Fruit fly (Drosophila melanogaster) whole organism, embryonic: ENCODE data around the gene Mrp5.
A peak's percentile ranks its signal among the peaks of the same experiment; 100 is the strongest.

Experiments used
- BEAF-32 ChIP-seq: fragments of 200-800 bp; sonication (Bioruptor generic); optimal IDR thresholded peaks from 3 replicates; lab custom pipeline; 2017; ENCODE audit warnings: missing biosample characterization, missing genetic modification characterization, mild to moderate bottlenecking, moderate library complexity, missing genetic modification reagents
- CG10147 ChIP-seq: fragments of 200-800 bp; sonication (Bioruptor generic); optimal IDR thresholded peaks from 2 replicates; lab custom pipeline; 2019; ENCODE audit warnings: missing biosample characterization, mild to moderate bottlenecking, missing genetic modification characterization, moderate library complexity
- CG1024 ChIP-seq: fragments of 200-800 bp; sonication (Bioruptor generic); IDR thresholded peaks from 2 replicates; pipeline ENCODE4 v1.3.6; 2022; ENCODE audit warnings: missing biosample characterization, missing genetic modification characterization
- CG10431 ChIP-seq: fragments of 200-800 bp; sonication (Bioruptor generic); optimal IDR thresholded peaks from 3 replicates; lab custom pipeline; 2018; ENCODE audit warnings: missing biosample characterization, mild to moderate bottlenecking, missing genetic modification characterization
- CG11085 ChIP-seq: fragments of 200-800 bp; sonication (Bioruptor generic); IDR thresholded peaks from 2 replicates; pipeline ENCODE4 v1.3.6; 2022; ENCODE audit warnings: missing biosample characterization, missing genetic modification characterization
- CG11560 ChIP-seq: fragments of 200-800 bp; sonication (Bioruptor generic); IDR thresholded peaks from 3 replicates; pipeline ENCODE4 v1.3.6; 2022; ENCODE audit warnings: missing biosample characterization, missing genetic modification characterization
- CG11695 ChIP-seq: fragments of 200-800 bp; sonication (Bioruptor generic); IDR thresholded peaks from 3 replicates; pipeline ENCODE4 v1.3.6; 2022; ENCODE audit warnings: missing biosample characterization, missing genetic modification characterization
- CG14667 ChIP-seq: fragments of 200-800 bp; sonication (Bioruptor generic); IDR thresholded peaks from 2 replicates; pipeline ENCODE4 v1.3.6; 2022; ENCODE audit warnings: missing biosample characterization, missing genetic modification characterization
- CG15269 ChIP-seq: fragments of 200-800 bp; sonication (Bioruptor generic); optimal IDR thresholded peaks from 2 replicates; lab custom pipeline; 2018; ENCODE audit warnings: missing biosample characterization, mild to moderate bottlenecking, missing genetic modification characterization, moderate library complexity
- CG1603 ChIP-seq: fragments of 200-800 bp; sonication (Bioruptor generic); optimal IDR thresholded peaks from 2 replicates; lab custom pipeline; 2019; ENCODE audit warnings: missing biosample characterization, mild to moderate bottlenecking, missing genetic modification characterization, moderate library complexity
- CG17802 ChIP-seq: fragments of 200-800 bp; sonication (Bioruptor generic); optimal IDR thresholded peaks from 2 replicates; lab custom pipeline; 2018; ENCODE audit warnings: missing biosample characterization, mild to moderate bottlenecking, missing genetic modification characterization, moderate library complexity
- CG18011 ChIP-seq: fragments of 200-800 bp; sonication (Bioruptor generic); optimal IDR thresholded peaks from 2 replicates; lab custom pipeline; 2017; ENCODE audit warnings: missing biosample characterization, missing genetic modification characterization, mild to moderate bottlenecking, moderate library complexity, missing genotype
- CG4707 ChIP-seq: fragments of 200-800 bp; sonication (Bioruptor generic); optimal IDR thresholded peaks from 2 replicates; lab custom pipeline; 2018; ENCODE audit warnings: missing biosample characterization, mild to moderate bottlenecking, missing genetic modification characterization, moderate library complexity
- CG4730 ChIP-seq: fragments of 200-800 bp; sonication (Bioruptor generic); IDR thresholded peaks from 2 replicates; pipeline ENCODE4 v1.3.6; 2022; ENCODE audit warnings: missing biosample characterization, missing genetic modification characterization
- CG6791 ChIP-seq: fragments of 200-800 bp; sonication (Bioruptor generic); IDR thresholded peaks from 3 replicates; pipeline ENCODE4 v1.3.6; 2022; ENCODE audit warnings: missing biosample characterization, missing genetic modification characterization; ENCODE audit not compliant: partially characterized antibody
- CG7556 ChIP-seq: fragments of 200-800 bp; sonication (Bioruptor generic); optimal IDR thresholded peaks from 2 replicates; lab custom pipeline; 2017; ENCODE audit warnings: missing biosample characterization, mild to moderate bottlenecking, missing genetic modification characterization
- Deaf1 ChIP-seq: fragments of 200-800 bp; optimal IDR thresholded peaks from 3 replicates; lab custom pipeline; 2019; ENCODE audit warnings: missing biosample characterization, mild to moderate bottlenecking, missing genetic modification characterization, moderate library complexity
- Doc3 ChIP-seq: fragments of 200-800 bp; sonication (Bioruptor generic); IDR thresholded peaks from 3 replicates; pipeline ENCODE4 v1.3.6; 2022; ENCODE audit warnings: missing biosample characterization, missing genetic modification characterization; ENCODE audit not compliant: partially characterized antibody
- Ets97D ChIP-seq: fragments of 200-800 bp; sonication (Bioruptor generic); optimal IDR thresholded peaks from 3 replicates; lab custom pipeline; 2016; ENCODE audit warnings: missing biosample characterization, missing genetic modification characterization
- Fer3 ChIP-seq: fragments of 200-800 bp; sonication (Bioruptor generic); optimal IDR thresholded peaks from 2 replicates; lab custom pipeline; 2018; ENCODE audit warnings: missing biosample characterization, mild to moderate bottlenecking, missing genetic modification characterization, moderate library complexity
- HHEX ChIP-seq: fragments of 200-800 bp; sonication (Bioruptor generic); optimal IDR thresholded peaks from 3 replicates; lab custom pipeline; 2017; ENCODE audit warnings: missing biosample characterization, mild to moderate bottlenecking, missing genetic modification characterization, missing genetic modification reagents
- Nf-YA ChIP-seq: fragments of 200-800 bp; sonication (Bioruptor generic); IDR thresholded peaks from 2 replicates; pipeline ENCODE4 v1.3.6; 2022; ENCODE audit warnings: missing biosample characterization, missing genetic modification characterization
- Sox102F ChIP-seq: fragments of 200-800 bp; sonication (Bioruptor generic); optimal IDR thresholded peaks from 2 replicates; lab custom pipeline; 2018; ENCODE audit warnings: missing biosample characterization, mild to moderate bottlenecking, missing genetic modification characterization, moderate library complexity
- Vsx1 ChIP-seq: fragments of 200-800 bp; sonication (Bioruptor generic); optimal IDR thresholded peaks from 2 replicates; lab custom pipeline; 2017; ENCODE audit warnings: missing biosample characterization, mild to moderate bottlenecking, missing genetic modification characterization, missing genetic modification reagents
- ab ChIP-seq: fragments of 200-800 bp; sonication (Bioruptor generic); optimal IDR thresholded peaks from 2 replicates; lab custom pipeline; 2016; ENCODE audit warnings: missing biosample characterization, missing genetic modification characterization
- aop ChIP-seq: fragments of 200-800 bp; sonication (Bioruptor generic); IDR thresholded peaks from 2 replicates; pipeline ENCODE4 v1.3.6; 2022; ENCODE audit warnings: missing biosample characterization, missing genetic modification characterization
- bcd ChIP-seq: fragments of 200-800 bp; sonication (Bioruptor generic); optimal IDR thresholded peaks from 2 replicates; lab custom pipeline; 2017; ENCODE audit warnings: missing biosample characterization, mild to moderate bottlenecking, missing genetic modification characterization
- bowl ChIP-seq: fragments of 200-800 bp; sonication (Bioruptor generic); IDR thresholded peaks from 2 replicates; pipeline ENCODE4 v1.3.6; 2022; ENCODE audit warnings: missing biosample characterization, missing genetic modification characterization
- btn ChIP-seq: fragments of 200-800 bp; sonication (Bioruptor generic); optimal IDR thresholded peaks from 2 replicates; lab custom pipeline; 2016; ENCODE audit warnings: missing biosample characterization, missing genetic modification characterization
- cato ChIP-seq: fragments of 200-800 bp; sonication (Bioruptor generic); optimal IDR thresholded peaks from 2 replicates; lab custom pipeline; 2016; ENCODE audit warnings: missing biosample characterization, missing genetic modification characterization, borderline replicate concordance
- chinmo ChIP-seq: fragments of 200-800 bp; sonication (Bioruptor generic); IDR thresholded peaks from 4 replicates; pipeline ENCODE4 v1.3.6; 2022; ENCODE audit warnings: missing biosample characterization, missing genetic modification characterization; ENCODE audit not compliant: partially characterized antibody
- chn ChIP-seq: fragments of 200-800 bp; sonication (Bioruptor generic); optimal IDR thresholded peaks from 2 replicates; lab custom pipeline; 2016; ENCODE audit warnings: missing biosample characterization, missing genetic modification characterization
- dysf ChIP-seq: fragments of 200-800 bp; sonication (Bioruptor generic); IDR thresholded peaks from 3 replicates; pipeline ENCODE4 v1.3.6; 2022; ENCODE audit warnings: missing biosample characterization, missing genetic modification characterization
- gfzf ChIP-seq: fragments of 200-800 bp; sonication (Bioruptor generic); optimal IDR thresholded peaks from 2 replicates; lab custom pipeline; 2016; ENCODE audit warnings: missing biosample characterization, mild to moderate bottlenecking, missing genetic modification characterization, moderate library complexity
- grn ChIP-seq: fragments of 200-800 bp; sonication (Bioruptor generic); optimal IDR thresholded peaks from 3 replicates; lab custom pipeline; 2017; ENCODE audit warnings: missing biosample characterization, missing genetic modification characterization
- h ChIP-seq: fragments of >200 bp; optimal IDR thresholded peaks from 2 replicates; lab custom pipeline; 2017
- her ChIP-seq: fragments of 200-800 bp; sonication (Bioruptor generic); optimal IDR thresholded peaks from 2 replicates; lab custom pipeline; 2016; ENCODE audit warnings: missing biosample characterization, missing genetic modification characterization
- lilli ChIP-seq: fragments of 200-800 bp; sonication (Bioruptor generic); optimal IDR thresholded peaks from 3 replicates; lab custom pipeline; 2016; ENCODE audit warnings: missing biosample characterization, missing genetic modification characterization
- nmo ChIP-seq: fragments of 200-800 bp; sonication (Bioruptor generic); optimal IDR thresholded peaks from 2 replicates; lab custom pipeline; 2018; ENCODE audit warnings: missing biosample characterization, mild to moderate bottlenecking, missing genetic modification characterization, moderate library complexity
- onecut ChIP-seq: fragments of 200-800 bp; sonication (Bioruptor generic); IDR thresholded peaks from 2 replicates; pipeline ENCODE4 v1.3.6; 2022; ENCODE audit warnings: missing biosample characterization, missing genetic modification characterization
- org-1 ChIP-seq: fragments of 200-800 bp; sonication (Bioruptor generic); optimal IDR thresholded peaks from 2 replicates; lab custom pipeline; 2017; ENCODE audit warnings: missing biosample characterization, missing genetic modification characterization
- pnt ChIP-seq: fragments of 200-800 bp; sonication (Bioruptor generic); optimal IDR thresholded peaks from 3 replicates; lab custom pipeline; 2016; ENCODE audit warnings: missing biosample characterization, missing genetic modification characterization
- repo ChIP-seq: fragments of 200-800 bp; sonication (Bioruptor generic); optimal IDR thresholded peaks from 2 replicates; lab custom pipeline; 2016; ENCODE audit warnings: missing biosample characterization, missing genetic modification characterization
- sens-2 ChIP-seq: fragments of 200-800 bp; sonication (Bioruptor generic); IDR thresholded peaks from 2 replicates; pipeline ENCODE4 v1.3.6; 2022; ENCODE audit warnings: missing biosample characterization, missing genetic modification characterization
- seq ChIP-seq: fragments of 200-800 bp; sonication (Bioruptor generic); IDR thresholded peaks from 2 replicates; pipeline ENCODE4 v1.3.6; 2022; ENCODE audit warnings: missing biosample characterization, missing genetic modification characterization
- slou ChIP-seq: fragments of 200-800 bp; sonication (Bioruptor generic); optimal IDR thresholded peaks from 3 replicates; lab custom pipeline; 2016; ENCODE audit warnings: missing biosample characterization, missing genetic modification characterization
- sug ChIP-seq: fragments of 200-800 bp; optimal IDR thresholded peaks from 2 replicates; lab custom pipeline; 2019; ENCODE audit warnings: missing biosample characterization, mild to moderate bottlenecking, missing genetic modification characterization, moderate library complexity
- tgo ChIP-seq: fragments of 200-800 bp; sonication (Bioruptor generic); IDR thresholded peaks from 3 replicates; pipeline ENCODE4 v1.3.6; 2022; ENCODE audit warnings: missing biosample characterization, missing genetic modification characterization
- tna ChIP-seq: fragments of 200-800 bp; sonication (Bioruptor generic); IDR thresholded peaks from 2 replicates; pipeline ENCODE4 v1.3.6; 2022; ENCODE audit warnings: missing biosample characterization, missing genetic modification characterization; ENCODE audit not compliant: partially characterized antibody
- vfl ChIP-seq: fragments of 200-800 bp; sonication (Bioruptor generic); optimal IDR thresholded peaks from 2 replicates; lab custom pipeline; 2016; ENCODE audit warnings: missing biosample characterization, missing genetic modification characterization

Mrp5 gene

dm6 chr3R:19908863-19909343 lies 33.4 kb upstream of the Mrp5 start (continued):
- peak; percentile 49 for TF ChIP-seq btn (GFP tag; lab: Kevin White, UChicago)
- peak; percentile 68; the same call in 1 of the 2 replicates for TF ChIP-seq CG1024 (GFP tag; lab: Robert Waterston, UW)
- TF ChIP-seq lilli, result peak; percentile 91
- peak; percentile 77 for TF ChIP-seq org-1
- peak; percentile 47 for TF ChIP-seq Deaf1
- no peak for TF ChIP-seq aop (GFP tag; lab: Robert Waterston, UW)
- no peak for TF ChIP-seq CG6791 (GFP tag; lab: Robert Waterston, UW)
- peak; percentile 82 for TF ChIP-seq vfl (GFP tag; lab: Kevin White, UChicago)
- TF ChIP-seq Doc3 (GFP tag; lab: Robert Waterston, UW), result no peak
- no peak for TF ChIP-seq BEAF-32 (GFP tag; lab: Kevin White, UChicago)
- TF ChIP-seq HHEX, result peak; percentile 78
- TF ChIP-seq pnt, result peak; percentile 69
- TF ChIP-seq sens-2 (GFP tag; lab: Robert Waterston, UW), result peak; percentile 27; the same call in 1 of the 2 replicates
- peak; percentile 84 for TF ChIP-seq CG14667 (GFP tag; lab: Robert Waterston, UW)
- peak; percentile 90 for TF ChIP-seq Sox102F
- TF ChIP-seq ab (GFP tag; lab: Kevin White, UChicago), result peak; percentile 72
- TF ChIP-seq tna (GFP tag; lab: Robert Waterston, UW), result no peak
- no peak for TF ChIP-seq grn (GFP tag; lab: Kevin White, UChicago)
- peak; percentile 86 for TF ChIP-seq tgo (GFP tag; lab: Robert Waterston, UW)
- peak; percentile 78 for TF ChIP-seq onecut (GFP tag; lab: Robert Waterston, UW)
- peak; percentile 61 for TF ChIP-seq CG10147 (GFP tag; lab: Kevin White, UChicago)
- TF ChIP-seq h (lab: Kevin White, UChicago), result no peak
- TF ChIP-seq Ets97D (GFP tag; lab: Kevin White, UChicago), result peak; percentile 38
- TF ChIP-seq CG7556 (GFP tag; lab: Kevin White, UChicago), result peak; percentile 84
- 0 out of 4 replicates have a peak, but pooled peaks have one; percentile 10 for TF ChIP-seq chinmo (GFP tag; lab: Robert Waterston, UW)
- peak; percentile 80 for TF ChIP-seq sug
- peak; percentile 93 for TF ChIP-seq seq (GFP tag; lab: Robert Waterston, UW)
- peak; percentile 60; the same call in 2 of the 3 replicates for TF ChIP-seq CG11560
- TF ChIP-seq gfzf, result no peak
- TF ChIP-seq repo (GFP tag; lab: Kevin White, UChicago), result peak; percentile 67
- peak; percentile 90 for TF ChIP-seq dysf (GFP tag; lab: Robert Waterston, UW)
- TF ChIP-seq CG18011 (GFP tag; lab: Kevin White, UChicago), result peak; percentile 52
- peak; percentile 74 for TF ChIP-seq CG4707 (GFP tag; lab: Kevin White, UChicago)
- peak; percentile 88 for TF ChIP-seq her (GFP tag; lab: Kevin White, UChicago)
- peak; percentile 83 for TF ChIP-seq chn (GFP tag; lab: Kevin White, UChicago)
- peak; percentile 74 for TF ChIP-seq Fer3 (tag; lab: Kevin White, UChicago)
- TF ChIP-seq CG4730 (GFP tag; lab: Robert Waterston, UW), result peak; percentile 77
- TF ChIP-seq nmo (GFP tag; lab: Kevin White, UChicago), result peak; percentile 60
- TF ChIP-seq cato (GFP tag; lab: Kevin White, UChicago), result peak; percentile 69
- peak; percentile 72 for TF ChIP-seq bcd
- peak; percentile 61 for TF ChIP-seq Nf-YA (GFP tag; lab: Robert Waterston, UW)
- peak; percentile 88 for TF ChIP-seq CG15269 (tag; lab: Kevin White, UChicago)
- TF ChIP-seq bowl, result 0 out of 2 replicates have a peak, but pooled peaks have one; percentile 20
- TF ChIP-seq CG11695, result peak; percentile 89
- TF ChIP-seq CG11085 (GFP tag; lab: Robert Waterston, UW), result peak; percentile 66
- peak; percentile 43 for TF ChIP-seq CG17802 (tag; lab: Kevin White, UChicago)
- TF ChIP-seq CG10431 (GFP tag; lab: Kevin White, UChicago), result no peak
- TF ChIP-seq slou (GFP tag; lab: Kevin White, UChicago), result no peak
- peak; percentile 90 for TF ChIP-seq CG1603 (tag; lab: Kevin White, UChicago)
- TF ChIP-seq Vsx1 (GFP tag; lab: Kevin White, UChicago), result peak; percentile 59
